Fruit fly (Drosophila melanogaster) whole organism, embryonic: ENCODE measurements around the gene mbt.

Experiments
- Awh ChIP-seq: fragments of 200-800 bp; sonication (Bioruptor generic); IDR thresholded peaks from 2 replicates; pipeline ENCODE4, ENCODE4 v1.3.6; 2022; ENCODE audit warnings: missing biosample characterization, missing genetic modification characterization
- BtbVII ChIP-seq: fragments of 200-800 bp; sonication (Bioruptor generic); optimal IDR thresholded peaks from 3 replicates; lab custom pipeline; 2017; ENCODE audit warnings: missing biosample characterization, mild to moderate bottlenecking, missing genetic modification characterization
- CG1024 ChIP-seq: fragments of 200-800 bp; sonication (Bioruptor generic); IDR thresholded peaks from 2 replicates; pipeline ENCODE4 v1.3.6; 2022; ENCODE audit warnings: missing biosample characterization, missing genetic modification characterization
- CG10431 ChIP-seq: fragments of 200-800 bp; sonication (Bioruptor generic); optimal IDR thresholded peaks from 3 replicates; lab custom pipeline; 2018; ENCODE audit warnings: missing biosample characterization, mild to moderate bottlenecking, missing genetic modification characterization
- CG11247 ChIP-seq: fragments of 200-800 bp; sonication (Bioruptor generic); IDR thresholded peaks from 2 replicates; pipeline ENCODE4 v1.3.6; 2022; ENCODE audit warnings: missing biosample characterization, missing genetic modification characterization
- CG11723 ChIP-seq: fragments of 200-800 bp; sonication (Bioruptor generic); optimal IDR thresholded peaks from 2 replicates; lab custom pipeline; 2017; ENCODE audit warnings: missing biosample characterization, mild to moderate bottlenecking, missing genetic modification characterization
- CG12236 ChIP-seq: fragments of 200-800 bp; sonication (Bioruptor generic); optimal IDR thresholded peaks from 2 replicates; lab custom pipeline; 2016; ENCODE audit warnings: missing biosample characterization, missing genetic modification characterization
- CG12299 ChIP-seq: fragments of 200-800 bp; sonication (Bioruptor generic); optimal IDR thresholded peaks from 2 replicates; lab custom pipeline; 2018; ENCODE audit warnings: missing biosample characterization, mild to moderate bottlenecking, missing genetic modification characterization
- CG15601 ChIP-seq: fragments of 200-800 bp; sonication (Bioruptor generic); optimal IDR thresholded peaks from 3 replicates; lab custom pipeline; 2019; ENCODE audit warnings: missing biosample characterization, mild to moderate bottlenecking, missing genetic modification characterization, moderate library complexity
- CG17328 ChIP-seq: fragments of 200-800 bp; sonication (Bioruptor generic); IDR thresholded peaks from 2 replicates; pipeline ENCODE4 v1.3.6; 2022; ENCODE audit warnings: missing biosample characterization, missing genetic modification characterization
- CG18476 ChIP-seq: fragments of 200-800 bp; sonication (Bioruptor generic); optimal IDR thresholded peaks from 2 replicates; lab custom pipeline; 2016; ENCODE audit warnings: missing biosample characterization, mild to moderate bottlenecking, missing genetic modification characterization
- CG2875 ChIP-seq: fragments of 200-800 bp; sonication (Bioruptor generic); optimal IDR thresholded peaks from 2 replicates; lab custom pipeline; 2017; ENCODE audit warnings: missing biosample characterization, mild to moderate bottlenecking, missing genetic modification characterization, missing genetic modification reagents
- CG34376 ChIP-seq: fragments of 200-800 bp; sonication (Bioruptor generic); optimal IDR thresholded peaks from 2 replicates; lab custom pipeline; 2018; ENCODE audit warnings: missing biosample characterization, mild to moderate bottlenecking, missing genetic modification characterization
- CG42726 ChIP-seq: fragments of 200-800 bp; sonication (Bioruptor generic); IDR thresholded peaks from 2 replicates; pipeline ENCODE4 v1.3.6; 2022; ENCODE audit warnings: missing biosample characterization, missing genetic modification characterization; ENCODE audit not compliant: partially characterized antibody
- CG4424 ChIP-seq: fragments of 200-800 bp; sonication (Bioruptor generic); optimal IDR thresholded peaks from 3 replicates; lab custom pipeline; 2016; ENCODE audit warnings: missing biosample characterization, missing genetic modification characterization
- CG4617 ChIP-seq: fragments of 200-800 bp; sonication (Bioruptor generic); optimal IDR thresholded peaks from 3 replicates; lab custom pipeline; 2016; ENCODE audit warnings: missing biosample characterization, missing genetic modification characterization, borderline replicate concordance
- CG6791 ChIP-seq: fragments of 200-800 bp; sonication (Bioruptor generic); IDR thresholded peaks from 3 replicates; pipeline ENCODE4 v1.3.6; 2022; ENCODE audit warnings: missing biosample characterization, missing genetic modification characterization; ENCODE audit not compliant: partially characterized antibody
- CG6813 ChIP-seq: fragments of 200-800 bp; sonication (Bioruptor generic); optimal IDR thresholded peaks from 2 replicates; lab custom pipeline; 2017; ENCODE audit warnings: missing biosample characterization, missing genetic modification characterization, mild to moderate bottlenecking, moderate library complexity, missing genetic modification reagents
- CG7556 ChIP-seq: fragments of 200-800 bp; sonication (Bioruptor generic); optimal IDR thresholded peaks from 2 replicates; lab custom pipeline; 2017; ENCODE audit warnings: missing biosample characterization, mild to moderate bottlenecking, missing genetic modification characterization
- CG9876 ChIP-seq: fragments of 200-800 bp; sonication (Bioruptor generic); optimal IDR thresholded peaks from 2 replicates; lab custom pipeline; 2016; ENCODE audit warnings: missing biosample characterization, missing genetic modification characterization
- CTCF ChIP-seq: fragments of 200-800 bp; sonication (Bioruptor generic); optimal IDR thresholded peaks from 2 replicates; lab custom pipeline; 2017; ENCODE audit warnings: missing biosample characterization, mild to moderate bottlenecking, missing genetic modification characterization, moderate library complexity
- CrebB ChIP-seq: fragments of 200-800 bp; sonication (Bioruptor generic); optimal IDR thresholded peaks from 3 replicates; lab custom pipeline; 2018; ENCODE audit warnings: missing biosample characterization, mild to moderate bottlenecking, missing genetic modification characterization
- Drgx ChIP-seq: fragments of 200-800 bp; sonication (Bioruptor generic); IDR thresholded peaks from 2 replicates; pipeline ENCODE4 v1.3.6; 2022; ENCODE audit warnings: missing biosample characterization, missing genetic modification characterization
- Ets97D ChIP-seq: fragments of 200-800 bp; sonication (Bioruptor generic); optimal IDR thresholded peaks from 3 replicates; lab custom pipeline; 2016; ENCODE audit warnings: missing biosample characterization, missing genetic modification characterization
- HmgD ChIP-seq: fragments of 200-800 bp; sonication (Bioruptor generic); optimal IDR thresholded peaks from 3 replicates; lab custom pipeline; 2016; ENCODE audit warnings: missing biosample characterization, missing genetic modification characterization
- Hmr ChIP-seq: fragments of 200-800 bp; sonication (Bioruptor generic); optimal IDR thresholded peaks from 3 replicates; lab custom pipeline; 2017; ENCODE audit warnings: mild to moderate bottlenecking, missing biosample characterization, missing genetic modification reagents, missing genetic modification characterization
- Hr78 ChIP-seq, 2 experiments: fragments of 200-800 bp in 1 of 2; fragments of >200 bp in 1 of 2; sonication (Bioruptor generic) in 1 of 2; optimal IDR thresholded peaks; 2 replicates each; lab custom pipeline; 2017 to 2019; ENCODE audit warnings: missing biosample characterization in 2 of 2, missing genetic modification characterization in 2 of 2, mild to moderate bottlenecking in 1 of 2, moderate library complexity in 1 of 2
- Hsf ChIP-seq: fragments of 200-800 bp; sonication (Bioruptor generic); optimal IDR thresholded peaks from 3 replicates; lab custom pipeline; 2016; ENCODE audit warnings: missing biosample characterization, missing genetic modification characterization
- Meics ChIP-seq: fragments of 200-800 bp; sonication (Bioruptor generic); optimal IDR thresholded peaks from 2 replicates; lab custom pipeline; 2017; ENCODE audit warnings: missing biosample characterization, mild to moderate bottlenecking, missing genetic modification characterization
- Nf-YA ChIP-seq: fragments of 200-800 bp; sonication (Bioruptor generic); IDR thresholded peaks from 2 replicates; pipeline ENCODE4 v1.3.6; 2022; ENCODE audit warnings: missing biosample characterization, missing genetic modification characterization
- Pdp1 ChIP-seq, 2 experiments: fragments of 200-800 bp; sonication (Bioruptor generic); optimal IDR thresholded peaks; 3 replicates each; lab custom pipeline; 2016; ENCODE audit warnings: missing biosample characterization in 2 of 2, missing genetic modification characterization in 2 of 2, mild to moderate bottlenecking in 1 of 2, moderate library complexity in 1 of 2
- Six4 ChIP-seq: fragments of 200-800 bp; sonication (Bioruptor generic); optimal IDR thresholded peaks from 2 replicates; lab custom pipeline; 2016; ENCODE audit warnings: missing biosample characterization, missing genetic modification characterization
- bowl ChIP-seq: fragments of 200-800 bp; sonication (Bioruptor generic); IDR thresholded peaks from 2 replicates; pipeline ENCODE4 v1.3.6; 2022; ENCODE audit warnings: missing biosample characterization, missing genetic modification characterization
- da ChIP-seq: fragments of 200-800 bp; sonication (Bioruptor generic); optimal IDR thresholded peaks from 2 replicates; lab custom pipeline; 2016; ENCODE audit warnings: missing biosample characterization, missing genetic modification characterization
- dpn ChIP-seq, 2 experiments: fragments of 200-800 bp; sonication (Bioruptor generic); optimal IDR thresholded peaks; 3 replicates each; lab custom pipeline; 2016; ENCODE audit warnings: missing biosample characterization in 2 of 2, missing genetic modification characterization in 2 of 2
- esg ChIP-seq: fragments of 200-800 bp; sonication (Bioruptor generic); conservative IDR thresholded peaks from 2 replicates; pipeline ENCODE4 v1.3.6; 2022; ENCODE audit warnings: missing biosample characterization, missing genetic modification characterization
- fd96Cb ChIP-seq: fragments of 200-800 bp; sonication (Bioruptor generic); optimal IDR thresholded peaks from 2 replicates; lab custom pipeline; 2018; ENCODE audit warnings: missing biosample characterization, mild to moderate bottlenecking, missing genetic modification characterization, moderate library complexity
- ftz-f1 ChIP-seq: fragments of 200-800 bp; sonication (Bioruptor generic); optimal IDR thresholded peaks from 2 replicates; lab custom pipeline; 2016; ENCODE audit warnings: missing biosample characterization, missing genetic modification characterization
- hkb ChIP-seq, 2 experiments: fragments of 200-800 bp in 1 of 2; fragments of >200 bp in 1 of 2; sonication (Bioruptor generic) in 1 of 2; IDR thresholded peaks in 1 of 2; optimal IDR thresholded peaks in 1 of 2; 2 replicates each; pipeline versions ENCODE4 v1.3.6 to Lab custom; 2017 to 2022; ENCODE audit warnings: missing biosample characterization in 1 of 2, missing genetic modification characterization in 1 of 2
- kah ChIP-seq: fragments of 200-800 bp; sonication (Bioruptor generic); optimal IDR thresholded peaks from 2 replicates; lab custom pipeline; 2018; ENCODE audit warnings: missing biosample characterization, mild to moderate bottlenecking, missing genetic modification characterization
- mirr ChIP-seq: fragments of 200-800 bp; sonication (Bioruptor generic); optimal IDR thresholded peaks from 3 replicates; lab custom pipeline; 2018; ENCODE audit warnings: missing biosample characterization, mild to moderate bottlenecking, missing genetic modification characterization
- mld ChIP-seq: fragments of 200-800 bp; sonication (Bioruptor generic); IDR thresholded peaks from 3 replicates; pipeline ENCODE4 v1.3.6; 2022; ENCODE audit warnings: missing biosample characterization, missing genetic modification characterization; ENCODE audit not compliant: partially characterized antibody
- nmo ChIP-seq: fragments of 200-800 bp; sonication (Bioruptor generic); optimal IDR thresholded peaks from 2 replicates; lab custom pipeline; 2018; ENCODE audit warnings: missing biosample characterization, mild to moderate bottlenecking, missing genetic modification characterization, moderate library complexity
- rib ChIP-seq: fragments of 200-800 bp; sonication (Bioruptor generic); IDR thresholded peaks from 2 replicates; pipeline ENCODE4 v1.3.6; 2022; ENCODE audit warnings: missing biosample characterization, missing genetic modification characterization
- seq ChIP-seq: fragments of 200-800 bp; sonication (Bioruptor generic); IDR thresholded peaks from 2 replicates; pipeline ENCODE4 v1.3.6; 2022; ENCODE audit warnings: missing biosample characterization, missing genetic modification characterization
- shn ChIP-seq: fragments of 200-800 bp; sonication (Bioruptor generic); optimal IDR thresholded peaks from 3 replicates; lab custom pipeline; 2016; ENCODE audit warnings: missing biosample characterization, missing genetic modification characterization
- sob ChIP-seq: fragments of 200-800 bp; sonication (Bioruptor generic); IDR thresholded peaks from 2 replicates; pipeline ENCODE4 v1.3.6; 2022; ENCODE audit warnings: missing biosample characterization, missing genetic modification characterization
- stc ChIP-seq: fragments of 200-800 bp; sonication (Bioruptor generic); IDR thresholded peaks from 2 replicates; pipeline ENCODE4 v1.3.6; 2022; ENCODE audit warnings: missing biosample characterization, missing genetic modification characterization
- trh ChIP-seq: fragments of 200-800 bp; sonication (Bioruptor generic); optimal IDR thresholded peaks from 2 replicates; lab custom pipeline; 2016; ENCODE audit warnings: missing biosample characterization, missing genetic modification characterization
- z ChIP-seq: fragments of 200-800 bp; sonication (Bioruptor generic); IDR thresholded peaks from 3 replicates; pipeline ENCODE4 v1.3.6; 2022; ENCODE audit warnings: missing biosample characterization, missing genetic modification characterization
- zfh1 ChIP-seq: fragments of 200-800 bp; sonication (Bioruptor generic); IDR thresholded peaks from 3 replicates; pipeline ENCODE4 v1.3.6; 2022; ENCODE audit warnings: missing biosample characterization, missing genetic modification characterization

Gene mbt

dm6 chrX:16587021-16587667, 23.3 kb upstream of the mbt start, which contains the start of gene CanA-14F (continued):
- TF ChIP-seq da (no peak), rib (GFP tag; lab: Robert Waterston, UW) (no peak), ftz-f1 (GFP tag; lab: Kevin White, UChicago) (no peak), Hr78 (GFP tag; optimal IDR thresholded peaks at IDR 0.05; lab: Kevin White, UChicago) (no peak), CG4617 (GFP tag; lab: Kevin White, UChicago) (no peak), trh (no peak), CG9876 (GFP tag; lab: Kevin White, UChicago) (no peak), CG11247 (GFP tag; lab: Robert Waterston, UW) (no peak), fd96Cb (tag; lab: Kevin White, UChicago) (no peak), CG17328 (GFP tag; lab: Robert Waterston, UW) (no peak), CG18476 (GFP tag; lab: Kevin White, UChicago) (no peak), HmgD (no peak), seq (no peak), CG6813 (GFP tag; lab: Kevin White, UChicago) (no peak), CG34376 (GFP tag; lab: Kevin White, UChicago) (no peak), CG12299 (tag; lab: Kevin White, UChicago) (no peak), CTCF (GFP tag; lab: Kevin White, UChicago) (peak; percentile 19), esg (GFP tag; lab: Robert Waterston, UW) (no peak), shn (GFP tag; lab: Kevin White, UChicago) (no peak), Meics (GFP tag; lab: Kevin White, UChicago) (no peak), stc (GFP tag; lab: Robert Waterston, UW) (no peak), zfh1 (no peak), CG10431 (no peak), CG2875 (GFP tag; lab: Kevin White, UChicago) (no peak), nmo (GFP tag; lab: Kevin White, UChicago) (no peak), BtbVII (GFP tag; lab: Kevin White, UChicago) (no peak), hkb (optimal IDR thresholded peaks at IDR 0.05; lab: Kevin White, UChicago) (no peak), hkb (GFP tag; IDR thresholded peaks at IDR 0.05; lab: Robert Waterston, UW) (no peak), Awh (no peak), Drgx (no peak), CG7556 (GFP tag; lab: Kevin White, UChicago) (no peak), Six4 (GFP tag; lab: Kevin White, UChicago) (no peak), CrebB (tag; lab: Kevin White, UChicago) (no peak), Pdp1 (GFP tag; optimal IDR thresholded peaks at IDR 0.05; lab: Kevin White, UChicago) (no peak), CG42726 (GFP tag; lab: Robert Waterston, UW) (no peak), CG6791 (peak; percentile 79), Hmr (GFP tag; lab: Kevin White, UChicago) (no peak), dpn (GFP tag; optimal IDR thresholded peaks at IDR 0.05; lab: Kevin White, UChicago) (no peak), CG4424 (GFP tag; lab: Kevin White, UChicago) (no peak), Nf-YA (GFP tag; lab: Robert Waterston, UW) (no peak), CG11723 (GFP tag; lab: Kevin White, UChicago) (no peak), CG15601 (tag; lab: Kevin White, UChicago) (no peak), mirr (GFP tag; lab: Kevin White, UChicago) (no peak), CG1024 (GFP tag; lab: Robert Waterston, UW) (no peak), Hsf (GFP tag; lab: Kevin White, UChicago) (no peak), sob (GFP tag; lab: Robert Waterston, UW) (no peak), CG12236 (no peak), bowl (no peak), kah (no peak), Ets97D (GFP tag; lab: Kevin White, UChicago) (peak; percentile 9), mld (GFP tag; lab: Robert Waterston, UW) (peak; percentile 65; the same call in 1 of the 3 replicates), z (no peak)
